Worm (Caenorhabditis elegans) whole organism, L3 larva: Measurements from ENCODE around the gene K08F9.1.

Experiments
- fkh-2 ChIP-seq: fragments of 150-350 bp; optimal IDR thresholded peaks from 2 replicates; lab custom pipeline; 2014; ENCODE audit warnings: missing biosample characterization, missing genetic modification reagents, missing genetic modification characterization
- nhr-11 ChIP-seq: fragments of 150-350 bp; optimal IDR thresholded peaks from 2 replicates; lab custom pipeline; 2014; ENCODE audit warnings: missing biosample characterization, missing genetic modification characterization
- nhr-12 ChIP-seq: fragments of 150-350 bp; optimal IDR thresholded peaks from 2 replicates; lab custom pipeline; 2014; ENCODE audit warnings: missing biosample characterization, missing genetic modification characterization
- nhr-43 ChIP-seq: sonication (generic microtip); optimal IDR thresholded peaks from 2 replicates; lab custom pipeline; 2016; ENCODE audit warnings: mild to moderate bottlenecking, missing genetic modification characterization, missing compliant biosample characterization; ENCODE audit not compliant: poor library complexity, severe bottlenecking
- nhr-76 ChIP-seq: fragments of 150-350 bp; sonication (generic microtip); optimal IDR thresholded peaks from 5 replicates; lab custom pipeline; 2014; ENCODE audit warnings: missing biosample characterization, missing genetic modification characterization
- snpc-4 ChIP-seq: fragments of 150-350 bp; optimal IDR thresholded peaks from 2 replicates; lab custom pipeline; 2014; ENCODE audit warnings: missing biosample characterization, missing genetic modification characterization

DNA sequence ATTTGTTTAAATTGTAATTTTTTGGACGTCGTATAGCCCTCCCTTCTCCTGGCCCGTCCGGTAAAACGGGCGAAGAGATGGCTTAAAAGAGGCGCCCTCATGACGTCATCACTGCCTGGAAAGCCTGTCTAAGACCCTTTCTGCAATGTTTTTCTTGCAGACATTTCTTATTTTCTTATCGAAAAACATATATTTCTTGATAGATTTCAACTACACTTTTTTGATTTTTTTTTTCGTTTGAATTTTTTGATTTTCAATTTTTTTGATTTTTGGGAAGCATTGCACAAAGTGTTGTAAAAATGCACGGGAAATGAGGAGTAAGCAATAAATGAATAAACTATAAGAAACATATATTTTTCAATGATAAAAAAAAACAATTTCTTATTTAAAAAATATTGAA, 29.2 kb downstream of the K08F9.1 start, which contains the start of gene T01G5.6:
- TF ChIP-seq fkh-2 (tag; lab: Kevin White, UChicago) (no peak), nhr-12 (tag; lab: Kevin White, UChicago) (no peak), snpc-4 (no peak), nhr-11 (tag; lab: Kevin White, UChicago) (no peak), nhr-76 (tag; lab: Kevin White, UChicago) (no peak), nhr-43 (tag; lab: Kevin White, UChicago) (no peak)
